Worm (Caenorhabditis elegans) whole organism, late embryonic: Measurements from ENCODE around the gene catp-6.

Experiments used
- C38D4.7 ChIP-seq: fragments of 200-800 bp; sonication (Bioruptor generic); optimal IDR thresholded peaks from 2 replicates; lab custom pipeline; 2018; ENCODE audit warnings: mild to moderate bottlenecking, missing genetic modification characterization, moderate library complexity, missing compliant biosample characterization
- F13H6.1 ChIP-seq: sonication (generic microtip); optimal IDR thresholded peaks from 2 replicates; lab custom pipeline; 2016; ENCODE audit warnings: missing genetic modification characterization, missing compliant biosample characterization
- K02D7.2 ChIP-seq: sonication (generic microtip); optimal IDR thresholded peaks from 2 replicates; lab custom pipeline; 2017; ENCODE audit warnings: mild to moderate bottlenecking, missing genetic modification characterization, missing compliant biosample characterization
- K09A11.1 ChIP-seq: sonication (generic microtip); optimal IDR thresholded peaks from 2 replicates; lab custom pipeline; 2017; ENCODE audit warnings: antibody characterized with exemption, mild to moderate bottlenecking, missing genetic modification characterization, missing compliant biosample characterization; ENCODE audit not compliant: insufficient read depth
- T23F11.4 ChIP-seq: fragments of 200-800 bp; sonication (Bioruptor generic); optimal IDR thresholded peaks from 2 replicates; lab custom pipeline; 2018; ENCODE audit warnings: mild to moderate bottlenecking, missing genetic modification characterization, missing compliant biosample characterization
- Y22D7AL.16 ChIP-seq: sonication (generic microtip); optimal IDR thresholded peaks from 2 replicates; lab custom pipeline; 2016; ENCODE audit warnings: missing genetic modification characterization, missing compliant biosample characterization
- ahr-1 ChIP-seq: sonication (generic microtip); optimal IDR thresholded peaks from 2 replicates; lab custom pipeline; 2016; ENCODE audit warnings: missing genetic modification characterization, missing compliant biosample characterization
- ceh-14 ChIP-seq: sonication (generic microtip); optimal IDR thresholded peaks from 2 replicates; lab custom pipeline; 2016; ENCODE audit warnings: missing genotype, missing genetic modification characterization, missing compliant biosample characterization
- ceh-18 ChIP-seq: sonication (generic microtip); optimal IDR thresholded peaks from 2 replicates; lab custom pipeline; 2016; ENCODE audit warnings: missing genetic modification characterization, missing compliant biosample characterization
- ceh-2 ChIP-seq: sonication (generic microtip); optimal IDR thresholded peaks from 2 replicates; lab custom pipeline; 2016; ENCODE audit warnings: missing genotype, missing genetic modification characterization, missing compliant biosample characterization
- ceh-30 ChIP-seq: fragments of 150-350 bp; optimal IDR thresholded peaks from 2 replicates; lab custom pipeline; 2014; ENCODE audit warnings: missing biosample characterization, missing genetic modification characterization
- ceh-34 ChIP-seq: sonication (generic microtip); optimal IDR thresholded peaks from 2 replicates; lab custom pipeline; 2016; ENCODE audit warnings: mild to moderate bottlenecking, missing genetic modification characterization, missing compliant biosample characterization
- ceh-48 ChIP-seq: sonication (generic microtip); optimal IDR thresholded peaks from 2 replicates; lab custom pipeline; 2016; ENCODE audit warnings: missing genetic modification characterization, inconsistent platforms, missing compliant biosample characterization
- ceh-6 ChIP-seq: fragments of 200-800 bp; sonication (Bioruptor generic); optimal IDR thresholded peaks from 2 replicates; lab custom pipeline; 2018; ENCODE audit warnings: mild to moderate bottlenecking, missing genetic modification characterization, missing compliant biosample characterization
- che-1 ChIP-seq: sonication (generic microtip); optimal IDR thresholded peaks from 2 replicates; lab custom pipeline; 2016; ENCODE audit warnings: mild to moderate bottlenecking, missing genetic modification characterization, missing compliant biosample characterization
- dve-1 ChIP-seq: sonication (generic microtip); optimal IDR thresholded peaks from 2 replicates; lab custom pipeline; 2017; ENCODE audit warnings: antibody characterized with exemption, mild to moderate bottlenecking, missing genetic modification characterization, missing compliant biosample characterization
- elt-4 ChIP-seq: sonication (generic microtip); optimal IDR thresholded peaks from 2 replicates; lab custom pipeline; 2016; ENCODE audit warnings: missing genetic modification characterization, missing compliant biosample characterization
- fax-1 ChIP-seq: sonication (generic microtip); optimal IDR thresholded peaks from 2 replicates; lab custom pipeline; 2016; ENCODE audit warnings: missing genotype, missing genetic modification characterization, missing compliant biosample characterization
- fkh-10 ChIP-seq: fragments of 150-350 bp; optimal IDR thresholded peaks from 2 replicates; lab custom pipeline; 2014; ENCODE audit warnings: missing biosample characterization, missing genetic modification reagents, missing genetic modification characterization
- fkh-6 ChIP-seq: sonication (generic microtip); optimal IDR thresholded peaks from 2 replicates; lab custom pipeline; 2016; ENCODE audit warnings: missing genetic modification characterization, missing compliant biosample characterization
- hlh-15 ChIP-seq: sonication (generic microtip); optimal IDR thresholded peaks from 2 replicates; lab custom pipeline; 2016; ENCODE audit warnings: missing genetic modification characterization, missing compliant biosample characterization
- hlh-6 ChIP-seq: sonication (generic microtip); optimal IDR thresholded peaks from 2 replicates; lab custom pipeline; 2016; ENCODE audit warnings: missing genotype, missing genetic modification characterization, missing compliant biosample characterization
- hlh-8 ChIP-seq: sonication (generic microtip); optimal IDR thresholded peaks from 2 replicates; lab custom pipeline; 2016; ENCODE audit warnings: missing genotype, missing genetic modification characterization, missing compliant biosample characterization
- madf-2 ChIP-seq: sonication (generic microtip); optimal IDR thresholded peaks from 2 replicates; lab custom pipeline; 2017; ENCODE audit warnings: missing genetic modification characterization, missing compliant biosample characterization
- nhr-11 ChIP-seq: fragments of 150-350 bp; optimal IDR thresholded peaks from 2 replicates; lab custom pipeline; 2014; ENCODE audit warnings: missing biosample characterization, missing genetic modification characterization
- nhr-232 ChIP-seq: sonication (generic microtip); optimal IDR thresholded peaks from 2 replicates; lab custom pipeline; 2016; ENCODE audit warnings: missing genetic modification characterization, missing compliant biosample characterization
- npax-4 ChIP-seq: sonication (generic microtip); optimal IDR thresholded peaks from 2 replicates; lab custom pipeline; 2016; ENCODE audit warnings: missing genetic modification characterization, missing compliant biosample characterization
- odd-2 ChIP-seq: sonication (generic microtip); optimal IDR thresholded peaks from 2 replicates; lab custom pipeline; 2017; ENCODE audit warnings: antibody characterized with exemption, mild to moderate bottlenecking, missing genetic modification characterization, missing compliant biosample characterization
- pat-9 ChIP-seq: fragments of 200-800 bp; sonication (Bioruptor generic); optimal IDR thresholded peaks from 2 replicates; lab custom pipeline; 2018; ENCODE audit warnings: mild to moderate bottlenecking, missing genetic modification characterization, moderate library complexity, missing compliant biosample characterization
- pros-1 ChIP-seq: fragments of 150-350 bp; optimal IDR thresholded peaks from 2 replicates; lab custom pipeline; 2014; ENCODE audit warnings: missing biosample characterization, missing genetic modification reagents, missing genetic modification characterization
- sox-2 ChIP-seq: fragments of 200-800 bp; sonication (Bioruptor generic); IDR thresholded peaks from 2 replicates; pipeline ENCODE4 v1.3.6; 2022; ENCODE audit warnings: missing genetic modification reagents, missing genetic modification characterization, missing compliant biosample characterization
- syd-9 ChIP-seq: sonication (generic microtip); optimal IDR thresholded peaks from 2 replicates; lab custom pipeline; 2016; ENCODE audit warnings: mild to moderate bottlenecking, missing genetic modification characterization, moderate library complexity, missing compliant biosample characterization
- tbx-2 ChIP-seq: sonication (generic microtip); optimal IDR thresholded peaks from 2 replicates; lab custom pipeline; 2016; ENCODE audit warnings: missing genetic modification characterization, missing compliant biosample characterization
- unc-3 ChIP-seq, 2 experiments: fragments of 200-800 bp in 1 of 2; sonication (Bioruptor generic) in 1 of 2; sonication (generic microtip) in 1 of 2; conservative IDR thresholded peaks in 1 of 2; optimal IDR thresholded peaks in 1 of 2; 2 replicates each; pipeline versions ENCODE4 v1.3.6 to Lab custom; 2016 to 2022; ENCODE audit warnings: missing compliant biosample characterization in 2 of 2, missing genetic modification characterization in 2 of 2, missing genetic modification reagents in 1 of 2
- unc-55 ChIP-seq: sonication (generic microtip); optimal IDR thresholded peaks from 2 replicates; lab custom pipeline; 2017; ENCODE audit warnings: missing biosample characterization, missing genetic modification reagents, missing genetic modification characterization
- unc-86 ChIP-seq: sonication (generic microtip); optimal IDR thresholded peaks from 2 replicates; lab custom pipeline; 2016; ENCODE audit warnings: missing genetic modification characterization, missing compliant biosample characterization
- zip-5 ChIP-seq: sonication (generic microtip); optimal IDR thresholded peaks from 2 replicates; lab custom pipeline; 2016; ENCODE audit warnings: missing genetic modification characterization, missing compliant biosample characterization
- ztf-16 ChIP-seq: sonication (generic microtip); optimal IDR thresholded peaks from 2 replicates; lab custom pipeline; 2017; ENCODE audit warnings: missing genetic modification characterization, missing compliant biosample characterization

The catp-6 gene

DNA sequence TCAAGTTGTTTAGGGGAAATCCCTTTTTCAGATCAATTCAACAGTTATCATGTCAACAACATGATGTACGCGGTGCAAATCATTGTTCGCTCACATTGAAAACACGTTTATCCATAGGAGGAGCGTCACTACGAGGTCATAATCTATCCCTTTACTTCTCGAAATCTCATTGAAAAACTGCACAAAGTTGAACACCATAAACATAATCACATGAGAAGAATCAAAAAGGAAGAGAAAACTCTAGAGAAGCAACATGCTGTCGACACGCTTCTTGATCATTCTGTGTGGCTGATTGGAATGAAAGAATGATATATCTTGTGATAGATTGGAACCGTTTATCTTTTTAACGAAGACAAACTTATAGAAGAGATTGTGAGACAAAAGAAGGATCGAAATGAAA, 43.5 kb upstream of the catp-6 start:
- no peak for TF ChIP-seq hlh-8 (tag; lab: Kevin White, UChicago)
- no peak for TF ChIP-seq ceh-34 (tag; lab: Kevin White, UChicago)
- no peak for TF ChIP-seq ceh-14
- no peak for TF ChIP-seq hlh-6
- no peak for TF ChIP-seq nhr-11 (tag; lab: Kevin White, UChicago)
- TF ChIP-seq npax-4 (tag; lab: Kevin White, UChicago) = no peak
- no peak for TF ChIP-seq zip-5 (tag; lab: Kevin White, UChicago)
- no peak for TF ChIP-seq dve-1 (tag; lab: Kevin White, UChicago)
- TF ChIP-seq nhr-232 (tag; lab: Kevin White, UChicago) = no peak

DNA sequence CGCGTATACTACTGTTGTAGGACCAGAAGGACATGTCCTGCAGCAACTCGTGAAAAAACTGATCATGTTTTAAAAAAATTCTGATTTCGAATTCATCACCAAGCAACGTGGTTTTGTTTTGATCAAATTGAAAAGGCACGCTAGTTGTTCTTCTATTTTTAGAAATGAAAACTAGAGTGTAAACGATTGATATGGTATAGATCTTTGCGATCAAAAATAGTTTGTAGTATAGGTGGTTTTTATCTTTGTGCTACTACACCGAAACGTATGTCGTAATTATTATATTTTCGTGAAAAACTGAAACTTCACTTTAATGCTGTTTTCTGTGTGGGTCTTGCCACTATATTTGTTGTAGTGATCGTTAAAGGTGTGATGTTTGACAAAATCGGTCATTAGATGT, 42.5 kb upstream of the catp-6 start:
- TF ChIP-seq unc-55 (GFP tag; lab: Kevin White, UChicago) (no peak), T23F11.4 (GFP tag; lab: Kevin White, UChicago) (no peak), hlh-15 (no peak), unc-86 (no peak), elt-4 (tag; lab: Kevin White, UChicago) (no peak), syd-9 (tag; lab: Kevin White, UChicago) (no peak), ceh-30 (tag; lab: Kevin White, UChicago) (no peak), tbx-2 (tag; lab: Kevin White, UChicago) (no peak), K02D7.2 (tag; lab: Kevin White, UChicago) (no peak), ceh-18 (tag; lab: Kevin White, UChicago) (no peak), fax-1 (tag; lab: Kevin White, UChicago) (no peak), ceh-48 (tag; lab: Kevin White, UChicago) (no peak), madf-2 (no peak), ahr-1 (tag; lab: Kevin White, UChicago) (no peak), hlh-8 (tag; lab: Kevin White, UChicago) (no peak), zip-5 (tag; lab: Kevin White, UChicago) (no peak), sox-2 (GFP tag; lab: Robert Waterston, UW) (no peak), unc-3 (GFP tag; conservative IDR thresholded peaks at IDR 0.05; lab: Robert Waterston, UW) (no peak), unc-3 (tag; optimal IDR thresholded peaks at IDR 0.05; lab: Kevin White, UChicago) (no peak)

DNA sequence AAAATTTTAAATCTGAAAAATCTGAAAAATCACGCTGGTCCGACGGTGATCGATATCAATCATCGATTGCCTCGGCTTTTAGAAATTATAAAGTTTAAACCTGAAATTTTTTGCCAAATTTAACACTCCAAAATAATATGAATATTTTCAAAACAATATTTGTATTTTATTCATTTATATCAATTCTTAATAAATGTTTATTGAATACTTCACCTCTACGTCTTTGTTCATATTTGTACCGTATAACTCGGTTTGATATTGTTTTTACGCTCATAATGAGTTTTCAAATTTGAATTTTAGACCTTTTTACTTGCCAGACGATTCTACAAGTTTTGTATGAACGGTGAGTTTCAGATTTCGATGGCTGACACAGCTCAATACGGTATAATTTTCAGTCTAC, 40.4 kb upstream of the catp-6 start, which contains the start of the genes K07F5.15 and K07F5.22:
Gene K07F5.15, plus strand, starts transcription at position 301 of the 400 bp plus-strand sequence.
Gene K07F5.22, plus strand, starts transcription at position 301 of the 400 bp plus-strand sequence.
- no peak for TF ChIP-seq ztf-16 (tag; lab: Kevin White, UChicago)
- no peak for TF ChIP-seq T23F11.4 (GFP tag; lab: Kevin White, UChicago)
- no peak for TF ChIP-seq C38D4.7
- TF ChIP-seq tbx-2 (tag; lab: Kevin White, UChicago) = no peak
- TF ChIP-seq pros-1 (tag; lab: Kevin White, UChicago) = no peak
- no peak for TF ChIP-seq hlh-6
- no peak for TF ChIP-seq ceh-34 (tag; lab: Kevin White, UChicago)
- no peak for TF ChIP-seq ceh-6
- TF ChIP-seq F13H6.1 (tag; lab: Kevin White, UChicago) = no peak
- TF ChIP-seq odd-2 (tag; lab: Kevin White, UChicago) = no peak
- TF ChIP-seq che-1 = no peak
- no peak for TF ChIP-seq Y22D7AL.16
- no peak for TF ChIP-seq fkh-10 (GFP tag; lab: Kevin White, UChicago)
- TF ChIP-seq ceh-2 (tag; lab: Kevin White, UChicago) = no peak
- no peak for TF ChIP-seq madf-2
- TF ChIP-seq dve-1 (tag; lab: Kevin White, UChicago) = no peak
- no peak for TF ChIP-seq pat-9 (tag; lab: Kevin White, UChicago)
- no peak for TF ChIP-seq fkh-6 (tag; lab: Kevin White, UChicago)
- TF ChIP-seq K09A11.1 = no peak
- no peak for TF ChIP-seq elt-4 (tag; lab: Kevin White, UChicago)
